Fruit fly (Drosophila melanogaster): Measurements from ENCODE around the gene CG13895.

The CG13895 gene

DNA sequence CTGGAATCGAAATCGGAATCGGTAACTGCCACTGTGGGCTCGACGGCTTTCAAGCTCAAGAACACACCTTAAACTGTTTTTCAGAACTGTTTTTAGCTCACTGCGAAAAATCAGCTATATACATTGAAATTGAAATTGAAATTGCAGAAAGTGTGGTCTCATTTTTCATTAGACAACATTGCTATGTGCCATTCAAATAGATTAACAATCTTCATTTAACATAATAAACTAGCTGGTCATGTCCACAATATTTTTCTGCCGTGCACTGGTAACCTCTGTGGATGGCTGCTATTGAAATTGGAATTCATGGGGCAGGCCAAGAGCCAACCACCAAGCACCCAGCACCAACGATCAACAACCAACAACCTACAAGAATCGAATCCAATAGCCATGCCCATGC, 27.9 kb upstream of the CG13895 start (continued):
- TF ChIP-seq CG31441 (GFP tag; IDR thresholded peaks at IDR 0.05) (0 out of 2 replicates have a peak, but pooled peaks have one; percentile 22), bowl (GFP tag; IDR thresholded peaks at IDR 0.05) (no peak), ham (GFP tag; IDR thresholded peaks at IDR 0.05) (no peak), nmo (GFP tag; optimal IDR thresholded peaks at IDR 0.05) (peak; percentile 31), CG12104 (GFP tag; optimal IDR thresholded peaks at IDR 0.05) (no peak), CG42726 (GFP tag; IDR thresholded peaks at IDR 0.05; ENCODE audit: partially characterized antibody) (no peak), ash1 (GFP tag; optimal IDR thresholded peaks at IDR 0.05) (no peak), Lhr (GFP tag; optimal IDR thresholded peaks at IDR 0.05) (no peak), CG17912 (GFP tag; optimal IDR thresholded peaks at IDR 0.05) (no peak), CG34422 (GFP tag; IDR thresholded peaks at IDR 0.05) (0 out of 3 replicates have a peak, but pooled peaks have one; percentile 33), stc (GFP tag; IDR thresholded peaks at IDR 0.05) (no peak), sens (GFP tag) (peak; percentile 84), CG6683 (GFP tag; optimal IDR thresholded peaks at IDR 0.05) (no peak), TFAM (GFP tag; optimal IDR thresholded peaks at IDR 0.05) (no peak), CG7556 (GFP tag; optimal IDR thresholded peaks at IDR 0.05) (peak; percentile 16), fd96Cb (tag; optimal IDR thresholded peaks at IDR 0.05) (peak; percentile 26), lmd (GFP tag; IDR thresholded peaks at IDR 0.05) (0 out of 2 replicates have a peak, but pooled peaks have one; percentile 16), insv (GFP tag; optimal IDR thresholded peaks at IDR 0.05) (no peak), CG1647 (GFP tag; optimal IDR thresholded peaks at IDR 0.05) (no peak), CG14860 (GFP tag; IDR thresholded peaks at IDR 0.05; ENCODE audit: partially characterized antibody) (no peak), CG6175 (GFP tag; IDR thresholded peaks at IDR 0.05) (no peak), Ssrp (tag; optimal IDR thresholded peaks at IDR 0.05) (no peak), ewg (GFP tag; optimal IDR thresholded peaks at IDR 0.05) (no peak), H15 (GFP tag; IDR thresholded peaks at IDR 0.05) (no peak), Atf-2 (GFP tag; optimal IDR thresholded peaks at IDR 0.05) (no peak), unc-4 (GFP tag; IDR thresholded peaks at IDR 0.05; ENCODE audit: partially characterized antibody) (no peak), stwl (tag; optimal IDR thresholded peaks at IDR 0.05) (no peak), CG31365 (tag; optimal IDR thresholded peaks at IDR 0.05) (no peak), fd102C (GFP tag; optimal IDR thresholded peaks at IDR 0.05) (no peak), dan (GFP tag; IDR thresholded peaks at IDR 0.05) (no peak), her (GFP tag; optimal IDR thresholded peaks at IDR 0.05) (no peak), Awh (GFP tag; IDR thresholded peaks at IDR 0.05) (no peak), sens-2 (GFP tag; IDR thresholded peaks at IDR 0.05) (no peak), eve (GFP tag; optimal IDR thresholded peaks at IDR 0.05) (no peak), Hey (tag; optimal IDR thresholded peaks at IDR 0.05) (no peak), Blimp-1 (GFP tag; optimal IDR thresholded peaks at IDR 0.05) (peak; percentile 35), CG12236 (GFP tag; optimal IDR thresholded peaks at IDR 0.05) (no peak), sc (optimal IDR thresholded peaks at IDR 0.05) (no peak), sc (GFP tag; optimal IDR thresholded peaks at IDR 0.05) (peak; percentile 15), CG12155 (GFP tag; optimal IDR thresholded peaks at IDR 0.05) (no peak), jing (GFP tag; optimal IDR thresholded peaks at IDR 0.05) (no peak), esg (GFP tag; conservative IDR thresholded peaks at IDR 0.05) (no peak), D19B (GFP tag; optimal IDR thresholded peaks at IDR 0.05) (no peak), hb (GFP tag; IDR thresholded peaks at IDR 0.05; ENCODE audit: partially characterized antibody) (no peak), crc (GFP tag; optimal IDR thresholded peaks at IDR 0.05) (no peak), CG5180 (GFP tag; optimal IDR thresholded peaks at IDR 0.05) (no peak), CG11504 (tag; optimal IDR thresholded peaks at IDR 0.05) (peak; percentile 20), ftz-f1 (GFP tag; optimal IDR thresholded peaks at IDR 0.05) (no peak), CG17186 (GFP tag; optimal IDR thresholded peaks at IDR 0.05) (no peak), caup (GFP tag; optimal IDR thresholded peaks at IDR 0.05; ENCODE audit: severe bottlenecking) (no peak), Xrp1 (GFP tag; IDR thresholded peaks at IDR 0.05) (peak; percentile 66)

All from whole organism, embryonic.